6 worm cellular contexts compared by ENCODE assay signal in genomic region chrIII:5853240-5853639, ce11.
A peak's percentile ranks its signal among the peaks of the same experiment; 100 is the strongest.
TF ChIP-seq lines count a peak whose summit lies in the region.

Gene ddx-23, minus strand, starts transcription at chrIII:5853269.

TF ChIP-seq in whole organism, L1 larva, 84 proteins besides CTCF, POLR2A, EP300 and RAD21 (continued from another document and continues in another):
- TF ChIP-seq lin-35 (GFP tag; optimal IDR thresholded peaks at IDR 0.05; lab: Kevin White, UChicago) (peak; percentile 61 to 84), nhr-47 (tag; optimal IDR thresholded peaks at IDR 0.05; lab: Kevin White, UChicago) (peak; percentile 55), lin-15B (tag; optimal IDR thresholded peaks at IDR 0.05; lab: Kevin White, UChicago) (no peak), ets-5 (GFP tag; IDR thresholded peaks at IDR 0.05; lab: Robert Waterston, UW) (no peak), hlh-4 (tag; optimal IDR thresholded peaks at IDR 0.05; lab: Kevin White, UChicago) (no peak), C34B4.2 (tag; optimal IDR thresholded peaks at IDR 0.05; lab: Kevin White, UChicago) (no peak), nhr-19 (GFP tag; conservative IDR thresholded peaks at IDR 0.05; lab: Robert Waterston, UW) (0 out of 2 replicates have a peak, but pooled peaks have one; percentile 2), skn-1 (tag; optimal IDR thresholded peaks at IDR 0.05; lab: Kevin White, UChicago) (no peak), unc-98 (GFP tag; IDR thresholded peaks at IDR 0.05; lab: Robert Waterston, UW) (no peak), lin-13 (GFP tag; optimal IDR thresholded peaks at IDR 0.05; lab: Kevin White, UChicago) (peak; percentile 10), C16A3.4 (tag; optimal IDR thresholded peaks at IDR 0.05; lab: Kevin White, UChicago) (no peak), dsc-1 (tag; optimal IDR thresholded peaks at IDR 0.05; lab: Kevin White, UChicago) (peak; percentile 11), jun-1 (tag; optimal IDR thresholded peaks at IDR 0.05; lab: Kevin White, UChicago) (no peak), lin-14 (GFP tag; optimal IDR thresholded peaks at IDR 0.05; lab: Kevin White, UChicago) (no peak), dpl-1 (GFP tag; optimal IDR thresholded peaks at IDR 0.05; lab: Kevin White, UChicago) (peak; percentile 43 to 78 (median 60)), lsy-2 (tag; optimal IDR thresholded peaks at IDR 0.05; lab: Kevin White, UChicago) (peak in 1 of 2 experiments; percentile 17), elt-3 (tag; optimal IDR thresholded peaks at IDR 0.05; lab: Kevin White, UChicago) (no peak), nhr-77 (tag; optimal IDR thresholded peaks at IDR 0.05; lab: Kevin White, UChicago) (no peak), unc-130 (tag; optimal IDR thresholded peaks at IDR 0.05; lab: Kevin White, UChicago) (no peak), unc-62 (GFP tag; optimal IDR thresholded peaks at IDR 0.05; lab: Kevin White, UChicago) (no peak), zip-4 (GFP tag; optimal IDR thresholded peaks at IDR 0.05; lab: Kevin White, UChicago) (no peak), ceh-82 (tag; optimal IDR thresholded peaks at IDR 0.05; lab: Kevin White, UChicago) (no peak)

TF ChIP-seq in whole organism, L2 larva, 48 proteins besides CTCF, POLR2A, EP300 and RAD21 (continued from another document):
- peak; percentile 63 for TF ChIP-seq gmeb-1 (tag; optimal IDR thresholded peaks at IDR 0.05; lab: Kevin White, UChicago)
- TF ChIP-seq ama-1 (optimal IDR thresholded peaks at IDR 0.05; lab: Kevin White, UChicago): peak; percentile 53
- TF ChIP-seq dmd-4 (tag; optimal IDR thresholded peaks at IDR 0.05; lab: Kevin White, UChicago): no peak
- TF ChIP-seq fos-1 (tag; optimal IDR thresholded peaks at IDR 0.05; lab: Kevin White, UChicago): no peak
- TF ChIP-seq unc-39 (tag; optimal IDR thresholded peaks at IDR 0.05; lab: Kevin White, UChicago): no peak
- no peak for TF ChIP-seq ztf-11 (tag; optimal IDR thresholded peaks at IDR 0.05; lab: Kevin White, UChicago)
- TF ChIP-seq lsy-2 (tag; optimal IDR thresholded peaks at IDR 0.05; lab: Kevin White, UChicago): peak in 1 of 2 experiments; percentile 57
- TF ChIP-seq R02D3.7 (tag; optimal IDR thresholded peaks at IDR 0.05; lab: Kevin White, UChicago): no peak
- peak; percentile 81 for TF ChIP-seq ztf-4 (tag; optimal IDR thresholded peaks at IDR 0.05; lab: Kevin White, UChicago)
- no peak for TF ChIP-seq elt-1 (tag; optimal IDR thresholded peaks at IDR 0.05; lab: Kevin White, UChicago)
- TF ChIP-seq Y55F3AM.14 (GFP tag; optimal IDR thresholded peaks at IDR 0.05; lab: Kevin White, UChicago): no peak
- peak; percentile 8 for TF ChIP-seq lin-13 (GFP tag; optimal IDR thresholded peaks at IDR 0.05; lab: Kevin White, UChicago)
- TF ChIP-seq aly-2 (tag; optimal IDR thresholded peaks at IDR 0.05; lab: Kevin White, UChicago): no peak
- TF ChIP-seq unc-55 (GFP tag; optimal IDR thresholded peaks at IDR 0.05; lab: Kevin White, UChicago): peak; percentile 4
- TF ChIP-seq mbf-1 (tag; optimal IDR thresholded peaks at IDR 0.05; lab: Kevin White, UChicago): no peak
- TF ChIP-seq skn-1 (tag; optimal IDR thresholded peaks at IDR 0.05; lab: Kevin White, UChicago): no peak
- no peak for TF ChIP-seq nhr-237 (tag; optimal IDR thresholded peaks at IDR 0.05; lab: Kevin White, UChicago)

TF ChIP-seq in whole organism, L3 larva, 47 proteins besides CTCF, POLR2A, EP300 and RAD21 (continued from another document):
- TF ChIP-seq nhr-25 (tag; optimal IDR thresholded peaks at IDR 0.05; lab: Kevin White, UChicago) (no peak), sea-2 (GFP tag; optimal IDR thresholded peaks at IDR 0.05; lab: Kevin White, UChicago) (no peak), nhr-43 (tag; optimal IDR thresholded peaks at IDR 0.05; lab: Kevin White, UChicago; ENCODE audit: poor library complexity, severe bottlenecking) (peak; percentile 30), tbx-2 (tag; optimal IDR thresholded peaks at IDR 0.05; lab: Kevin White, UChicago) (peak; percentile 26), daf-12 (tag; optimal IDR thresholded peaks at IDR 0.05; lab: Kevin White, UChicago) (no peak), ceh-28 (tag; optimal IDR thresholded peaks at IDR 0.05; lab: Kevin White, UChicago) (no peak), ceh-82 (tag; optimal IDR thresholded peaks at IDR 0.05; lab: Kevin White, UChicago) (no peak), lin-15B (tag; optimal IDR thresholded peaks at IDR 0.05; lab: Kevin White, UChicago) (peak; percentile 0), mml-1 (tag; optimal IDR thresholded peaks at IDR 0.05; lab: Kevin White, UChicago) (no peak), aly-2 (tag; optimal IDR thresholded peaks at IDR 0.05; lab: Kevin White, UChicago) (no peak), lsy-12 (tag; optimal IDR thresholded peaks at IDR 0.05; lab: Kevin White, UChicago) (no peak), nfya-1 (tag; optimal IDR thresholded peaks at IDR 0.05; lab: Kevin White, UChicago; ENCODE audit: insufficient read depth) (peak; percentile 35)

TF ChIP-seq in whole organism, L4 larva, 104 proteins besides CTCF, POLR2A, EP300 and RAD21 (continued from another document and continues in another):
- TF ChIP-seq ceh-20 (GFP tag; IDR thresholded peaks at IDR 0.05; lab: Robert Waterston, UW) (no peak), rbr-2 (tag; optimal IDR thresholded peaks at IDR 0.05; lab: Kevin White, UChicago) (no peak), nhr-48 (tag; optimal IDR thresholded peaks at IDR 0.05; lab: Kevin White, UChicago) (no peak), mes-2 (tag; optimal IDR thresholded peaks at IDR 0.05; lab: Kevin White, UChicago; ENCODE audit: poor library complexity, severe bottlenecking) (peak; percentile 76), nhr-41 (GFP tag; IDR thresholded peaks at IDR 0.05; lab: Robert Waterston, UW) (no peak), saeg-2 (GFP tag; IDR thresholded peaks at IDR 0.05; lab: Robert Waterston, UW) (no peak), mdt-29 (GFP tag; IDR thresholded peaks at IDR 0.05; lab: Robert Waterston, UW) (no peak), ceh-44 (GFP tag; IDR thresholded peaks at IDR 0.05; lab: Robert Waterston, UW) (no peak), mxl-3 (GFP tag; optimal IDR thresholded peaks at IDR 0.05; lab: Kevin White, UChicago) (no peak), dpl-1 (GFP tag; optimal IDR thresholded peaks at IDR 0.05; lab: Kevin White, UChicago) (peak; percentile 67), F49E8.2 (tag; optimal IDR thresholded peaks at IDR 0.05; lab: Kevin White, UChicago; ENCODE audit: borderline replicate concordance) (peak; percentile 53), skn-1 (tag; optimal IDR thresholded peaks at IDR 0.05; lab: Kevin White, UChicago) (no peak), dmd-6 (GFP tag; IDR thresholded peaks at IDR 0.05; lab: Robert Waterston, UW) (no peak), T26A8.4 (GFP tag; IDR thresholded peaks at IDR 0.05; lab: Robert Waterston, UW) (0 out of 2 replicates have a peak, but pooled peaks have one; percentile 9), ceh-82 (tag; optimal IDR thresholded peaks at IDR 0.05; lab: Kevin White, UChicago) (no peak), nhr-77 (tag; optimal IDR thresholded peaks at IDR 0.05; lab: Kevin White, UChicago) (no peak), R02D3.7 (tag; optimal IDR thresholded peaks at IDR 0.05; lab: Kevin White, UChicago) (no peak), lin-13 (GFP tag; optimal IDR thresholded peaks at IDR 0.05; lab: Kevin White, UChicago) (peak; percentile 7), spr-1 (tag; optimal IDR thresholded peaks at IDR 0.05; lab: Kevin White, UChicago) (no peak), D1046.2 (GFP tag; IDR thresholded peaks at IDR 0.05; lab: Robert Waterston, UW) (no peak), daf-16 (GFP tag; optimal IDR thresholded peaks at IDR 0.05; lab: Kevin White, UChicago) (peak in 1 of 2 experiments; percentile 26), daf-16 (tag; optimal IDR thresholded peaks at IDR 0.05; lab: Kevin White, UChicago) (peak; percentile 31), attf-4 (tag; optimal IDR thresholded peaks at IDR 0.05; lab: Kevin White, UChicago) (no peak), duxl-1 (tag; optimal IDR thresholded peaks at IDR 0.05; lab: Kevin White, UChicago; ENCODE audit: poor library complexity) (no peak), pha-4 (GFP tag; IDR thresholded peaks at IDR 0.05; lab: Robert Waterston, UW) (peak; percentile 34; the same call in 1 of the 2 replicates), pha-4 (tag; optimal IDR thresholded peaks at IDR 0.05; lab: Kevin White, UChicago) (no peak), nhr-28 (tag; optimal IDR thresholded peaks at IDR 0.05; lab: Kevin White, UChicago) (no peak), T20F7.1 (GFP tag; optimal IDR thresholded peaks at IDR 0.05; lab: Kevin White, UChicago) (no peak), sdz-12 (GFP tag; optimal IDR thresholded peaks at IDR 0.05; lab: Kevin White, UChicago) (no peak)

TF ChIP-seq in whole organism, late embryonic, 69 proteins besides CTCF, POLR2A, EP300 and RAD21 (continued from another document):
- no peak for TF ChIP-seq rnt-1 (tag; optimal IDR thresholded peaks at IDR 0.05; lab: Kevin White, UChicago)

TF ChIP-seq in whole organism, young adult, 124 proteins besides CTCF, POLR2A, EP300 and RAD21 (continued from another document and continues in another):
- TF ChIP-seq sea-2 (GFP tag; IDR thresholded peaks at IDR 0.05; lab: Robert Waterston, UW) (no peak), efl-1 (GFP tag; optimal IDR thresholded peaks at IDR 0.05; lab: Kevin White, UChicago) (peak; percentile 12), let-526 (GFP tag; IDR thresholded peaks at IDR 0.05; lab: Robert Waterston, UW) (no peak), dox-1 (GFP tag; IDR thresholded peaks at IDR 0.05; lab: Robert Waterston, UW) (no peak), cebp-1 (GFP tag; IDR thresholded peaks at IDR 0.05; lab: Robert Waterston, UW) (no peak), cebp-1 (tag; optimal IDR thresholded peaks at IDR 0.05; lab: Kevin White, UChicago) (peak; percentile 39), ets-4 (GFP tag; optimal IDR thresholded peaks at IDR 0.05; lab: Kevin White, UChicago) (no peak), nhr-80 (tag; optimal IDR thresholded peaks at IDR 0.05; lab: Kevin White, UChicago) (no peak), hlh-26 (GFP tag; conservative IDR thresholded peaks at IDR 0.05; lab: Robert Waterston, UW) (no peak), F55B11.4 (tag; optimal IDR thresholded peaks at IDR 0.05; lab: Kevin White, UChicago; ENCODE audit: borderline replicate concordance, insufficient read depth) (no peak), lin-26 (GFP tag; IDR thresholded peaks at IDR 0.05; lab: Robert Waterston, UW) (peak; percentile 28; the same call in 1 of the 2 replicates), nhr-179 (tag; optimal IDR thresholded peaks at IDR 0.05; lab: Kevin White, UChicago) (no peak), F49E8.2 (tag; optimal IDR thresholded peaks at IDR 0.05; lab: Kevin White, UChicago; ENCODE audit: insufficient read depth) (peak; percentile 30), T26A5.8 (tag; optimal IDR thresholded peaks at IDR 0.05; lab: Kevin White, UChicago) (no peak), snpc-1.1 (tag; optimal IDR thresholded peaks at IDR 0.05; lab: Kevin White, UChicago; ENCODE audit: insufficient read depth) (no peak), sdz-38 (tag; optimal IDR thresholded peaks at IDR 0.05; lab: Kevin White, UChicago) (no peak), atf-7 (tag; optimal IDR thresholded peaks at IDR 0.05; lab: Kevin White, UChicago) (no peak), mxl-1 (tag; optimal IDR thresholded peaks at IDR 0.05; lab: Kevin White, UChicago) (no peak), sptf-2 (GFP tag; optimal IDR thresholded peaks at IDR 0.05; lab: Kevin White, UChicago) (no peak), nhr-90 (tag; optimal IDR thresholded peaks at IDR 0.05; lab: Kevin White, UChicago) (peak; percentile 27), F23B12.7 (tag; optimal IDR thresholded peaks at IDR 0.05; lab: Kevin White, UChicago; ENCODE audit: insufficient read depth) (no peak), F39B2.1 (GFP tag; IDR thresholded peaks at IDR 0.05; lab: Robert Waterston, UW) (peak; percentile 68; the same call in 1 of the 2 replicates), snpc-4 (GFP tag; optimal IDR thresholded peaks at IDR 0.05; lab: Kevin White, UChicago) (no peak), snpc-4 (tag; optimal IDR thresholded peaks at IDR 0.05; lab: Kevin White, UChicago) (peak in 2 of 4 experiments; percentile 40 to 45), ceh-91 (GFP tag; IDR thresholded peaks at IDR 0.05; lab: Robert Waterston, UW) (no peak), repo-1 (tag; optimal IDR thresholded peaks at IDR 0.05; lab: Kevin White, UChicago) (peak; percentile 62), ceh-79 (tag; optimal IDR thresholded peaks at IDR 0.05; lab: Kevin White, UChicago) (peak; percentile 39), aptf-3 (GFP tag; IDR thresholded peaks at IDR 0.05; lab: Robert Waterston, UW) (0 out of 2 replicates have a peak, but pooled peaks have one; percentile 51), madf-6 (GFP tag; IDR thresholded peaks at IDR 0.05; lab: Robert Waterston, UW) (peak; percentile 68), T07F8.4 (tag; optimal IDR thresholded peaks at IDR 0.05; lab: Kevin White, UChicago) (no peak), hsf-1 (GFP tag; IDR thresholded peaks at IDR 0.05; lab: Robert Waterston, UW) (no peak; the same call in 1 of the 2 replicates), ztf-3 (GFP tag; optimal IDR thresholded peaks at IDR 0.05; lab: Kevin White, UChicago) (no peak), Y53G8AR.9 (GFP tag; conservative IDR thresholded peaks at IDR 0.05; lab: Robert Waterston, UW) (no peak; the same call in 1 of the 2 replicates), somi-1 (GFP tag; optimal IDR thresholded peaks at IDR 0.05; lab: Kevin White, UChicago) (no peak), tbp1 (GFP tag; optimal IDR thresholded peaks at IDR 0.05; lab: Kevin White, UChicago) (peak; percentile 45), chd-7 (tag; optimal IDR thresholded peaks at IDR 0.05; lab: Kevin White, UChicago) (no peak), ceh-58 (GFP tag; IDR thresholded peaks at IDR 0.05; lab: Robert Waterston, UW) (no peak), athp-1 (tag; optimal IDR thresholded peaks at IDR 0.05; lab: Kevin White, UChicago) (peak; percentile 19), B0336.3 (GFP tag; IDR thresholded peaks at IDR 0.05; lab: Robert Waterston, UW) (peak; percentile 40; the same call in 1 of the 2 replicates), ZK185.1 (tag; optimal IDR thresholded peaks at IDR 0.05; lab: Kevin White, UChicago; ENCODE audit: poor library complexity, severe bottlenecking) (peak; percentile 57), rcor-1 (GFP tag; IDR thresholded peaks at IDR 0.05; lab: Robert Waterston, UW) (no peak), ceh-27 (GFP tag; optimal IDR thresholded peaks at IDR 0.05; lab: Kevin White, UChicago) (no peak), nhr-27 (tag; optimal IDR thresholded peaks at IDR 0.05; lab: Kevin White, UChicago) (no peak), attf-3 (GFP tag; conservative IDR thresholded peaks at IDR 0.05; lab: Robert Waterston, UW) (no peak), bed-1 (GFP tag; IDR thresholded peaks at IDR 0.05; lab: Robert Waterston, UW) (peak; percentile 29; the same call in 1 of the 2 replicates), ztf-26 (tag; optimal IDR thresholded peaks at IDR 0.05; lab: Kevin White, UChicago) (no peak), unc-62 (GFP tag; optimal IDR thresholded peaks at IDR 0.05; lab: Kevin White, UChicago) (no peak), egl-44 (GFP tag; IDR thresholded peaks at IDR 0.05; lab: Robert Waterston, UW) (no peak), egl-18 (GFP tag; IDR thresholded peaks at IDR 0.05; lab: Robert Waterston, UW) (no peak), Y67H2A.10 (GFP tag; conservative IDR thresholded peaks at IDR 0.05; lab: Robert Waterston, UW) (no peak), unc-130 (GFP tag; optimal IDR thresholded peaks at IDR 0.05; lab: Kevin White, UChicago) (peak; percentile 30), xnd-1 (tag; optimal IDR thresholded peaks at IDR 0.05; lab: Kevin White, UChicago) (peak; percentile 38), hrde-1 (tag; optimal IDR thresholded peaks at IDR 0.05; lab: Kevin White, UChicago; ENCODE audit: borderline replicate concordance) (peak; percentile 6), ztf-28 (GFP tag; IDR thresholded peaks at IDR 0.05; lab: Robert Waterston, UW) (no peak), gei-17 (GFP tag; optimal IDR thresholded peaks at IDR 0.05; lab: Kevin White, UChicago) (peak; percentile 12), F57A8.1 (GFP tag; optimal IDR thresholded peaks at IDR 0.05; lab: Kevin White, UChicago) (no peak), F22D6.2 (tag; optimal IDR thresholded peaks at IDR 0.05; lab: Kevin White, UChicago) (no peak), lsy-27 (tag; optimal IDR thresholded peaks at IDR 0.05; lab: Kevin White, UChicago; ENCODE audit: borderline replicate concordance, insufficient read depth) (no peak), ceh-100 (GFP tag; IDR thresholded peaks at IDR 0.05; lab: Robert Waterston, UW) (no peak), ccch-3 (GFP tag; optimal IDR thresholded peaks at IDR 0.05; lab: Kevin White, UChicago) (no peak)
